Worm (Caenorhabditis elegans): ENCODE data around the gene dop-4.

DNA sequence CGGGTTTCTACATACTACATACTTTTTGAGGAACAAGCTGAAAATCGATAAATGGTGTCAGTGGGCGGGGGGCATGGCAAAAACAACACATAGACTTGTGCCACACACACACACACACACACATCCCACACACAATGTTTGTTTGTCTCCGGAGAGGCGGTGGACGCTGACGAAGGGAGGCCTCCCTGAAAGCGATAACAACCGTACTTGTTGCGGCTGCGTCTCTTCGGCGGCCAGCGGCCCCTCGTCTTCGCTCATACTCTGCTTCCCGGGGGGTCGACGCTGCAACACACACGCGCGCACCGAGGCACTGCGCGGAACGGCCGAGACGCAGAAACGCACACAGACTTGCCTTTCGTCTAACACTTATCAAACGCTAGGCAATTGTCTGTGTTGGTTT is 24.7 kb downstream of the dop-4 start:
- TF ChIP-seq bed-3 (GFP tag; optimal IDR thresholded peaks at IDR 0.05) (no peak), pha-4 (tag; optimal IDR thresholded peaks at IDR 0.05) (peak; percentile 72), nhr-12 (tag; optimal IDR thresholded peaks at IDR 0.05) (no peak), flh-1 (GFP tag; optimal IDR thresholded peaks at IDR 0.05) (no peak), unc-120 (tag; optimal IDR thresholded peaks at IDR 0.05; ENCODE audit: poor library complexity, severe bottlenecking) (no peak), elt-1 (tag; optimal IDR thresholded peaks at IDR 0.05; ENCODE audit: borderline replicate concordance, insufficient read depth) (no peak), blmp-1 (tag; optimal IDR thresholded peaks at IDR 0.05) (no peak), ces-1 (GFP tag; optimal IDR thresholded peaks at IDR 0.05) (peak; percentile 19), snpc-4 (tag; optimal IDR thresholded peaks at IDR 0.05) (no peak), drap-1 (GFP tag; optimal IDR thresholded peaks at IDR 0.05) (peak; percentile 51), nhr-237 (tag; optimal IDR thresholded peaks at IDR 0.05) (no peak), mab-5 (tag; optimal IDR thresholded peaks at IDR 0.05) (no peak), nhr-76 (tag; optimal IDR thresholded peaks at IDR 0.05) (no peak)

Measured in whole organism, mixed stage, embryonic.